Fruit fly (Drosophila melanogaster) whole organism, pupa: Measurements from ENCODE around the gene Noa36.

ENCODE experiments used
- CG15710 ChIP-seq: fragments of 200-800 bp; sonication (Bioruptor generic); optimal IDR thresholded peaks from 2 replicates; lab custom pipeline; 2018; ENCODE audit warnings: missing biosample characterization, mild to moderate bottlenecking, missing genetic modification characterization, moderate library complexity
- CG8159 ChIP-seq: fragments of 200-800 bp; sonication (Bioruptor generic); optimal IDR thresholded peaks from 3 replicates; lab custom pipeline; 2018; ENCODE audit warnings: missing biosample characterization, mild to moderate bottlenecking, missing genetic modification characterization, moderate library complexity
- Snoo ChIP-seq: fragments of 200-800 bp; sonication (Bioruptor generic); optimal IDR thresholded peaks from 3 replicates; lab custom pipeline; 2017; ENCODE audit warnings: missing biosample characterization, mild to moderate bottlenecking, missing genetic modification characterization, inconsistent platforms

DNA sequence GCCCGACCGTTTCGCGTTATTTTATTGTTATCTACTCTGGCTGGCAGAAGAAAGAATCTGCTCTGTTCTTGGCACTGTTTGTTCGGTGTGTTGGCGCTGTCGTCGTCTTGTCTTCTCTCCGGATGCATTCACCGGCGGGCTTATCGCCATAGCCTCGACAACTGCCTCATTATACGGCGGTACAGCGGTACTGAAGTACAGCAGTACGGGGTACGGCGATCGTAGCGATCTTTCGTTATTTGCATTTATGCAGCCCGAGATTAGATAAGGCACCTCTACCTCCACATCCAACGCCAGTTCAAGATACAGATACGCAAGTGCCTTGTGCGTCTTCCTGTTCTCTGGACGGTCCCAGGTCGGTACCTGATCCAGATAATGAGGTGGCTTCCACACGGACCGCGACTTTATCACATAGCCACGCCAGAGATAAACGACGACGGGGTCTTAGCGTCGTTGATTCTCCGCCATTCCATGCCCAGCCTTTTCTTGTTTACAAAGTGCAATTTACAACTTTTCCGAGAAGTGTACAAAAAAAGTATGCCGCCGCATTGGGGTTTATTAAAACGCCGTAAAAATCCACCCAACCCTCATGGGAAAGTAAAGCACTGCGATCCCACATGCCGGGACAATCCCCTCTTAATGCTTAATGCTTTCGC, 30.9 kb downstream of the Noa36 start:
- no peak for TF ChIP-seq CG15710 (tag; lab: Kevin White, UChicago)
- TF ChIP-seq Snoo (tag; lab: Kevin White, UChicago), result no peak
- TF ChIP-seq CG8159 (tag; lab: Kevin White, UChicago), result no peak
